Worm (Caenorhabditis elegans) whole organism, L4 larva: Measurements from ENCODE around the gene F21D5.7.
A peak's percentile ranks its signal among the peaks of the same experiment; 100 is the strongest.

ENCODE experiments used
- T26A8.4 ChIP-seq: fragments of 200-800 bp; sonication (Bioruptor generic); IDR thresholded peaks from 2 replicates; pipeline ENCODE4 v1.3.6; 2022; ENCODE audit warnings: missing genetic modification characterization, missing compliant biosample characterization
- ZK337.2 ChIP-seq: fragments of 200-800 bp; sonication (Bioruptor generic); IDR thresholded peaks from 2 replicates; pipeline ENCODE4 v1.3.6; 2022; ENCODE audit warnings: missing genetic modification reagents, missing genetic modification characterization, missing compliant biosample characterization
- ZK546.5 ChIP-seq, 2 experiments: sonication (generic microtip); optimal IDR thresholded peaks; 2 replicates each; lab custom pipeline; 2017; ENCODE audit warnings: missing biosample characterization in 2 of 2, missing genetic modification characterization in 2 of 2
- egl-27 ChIP-seq: sonication (generic microtip); optimal IDR thresholded peaks from 3 replicates; lab custom pipeline; 2017; ENCODE audit warnings: missing biosample characterization, missing genetic modification reagents, missing genetic modification characterization
- lsy-2 ChIP-seq, 2 experiments: fragments of 150-350 bp in 1 of 2; sonication (generic microtip) in 1 of 2; optimal IDR thresholded peaks; 2 replicates each; lab custom pipeline; 2014 to 2017; ENCODE audit warnings: missing biosample characterization in 2 of 2, missing genetic modification characterization in 2 of 2
- nhr-77 ChIP-seq: fragments of 150-350 bp; optimal IDR thresholded peaks from 2 replicates; lab custom pipeline; 2014; ENCODE audit warnings: missing biosample characterization, missing genetic modification characterization
- pqm-1 ChIP-seq: sonication (generic microtip); optimal IDR thresholded peaks from 2 replicates; lab custom pipeline; 2017; ENCODE audit warnings: missing biosample characterization, missing genetic modification characterization
- saeg-2 ChIP-seq: fragments of 200-800 bp; sonication (Bioruptor generic); IDR thresholded peaks from 2 replicates; pipeline ENCODE4 v1.3.6; 2022; ENCODE audit warnings: missing genetic modification reagents, missing genetic modification characterization, missing compliant biosample characterization
- unc-62 ChIP-seq, 3 experiments: fragments of 150-350 bp in 1 of 3; sonication (generic microtip); optimal IDR thresholded peaks in 2 of 3; peaks in 1 of 3; 1 replicate in 1 of 3; 2 replicates in 2 of 3; lab custom pipeline; 2014 to 2017; ENCODE audit warnings: missing biosample characterization in 3 of 3, missing genetic modification characterization in 3 of 3, missing genetic modification reagents in 3 of 3, missing genotype in 1 of 3

- TF ChIP-seq lsy-2 (tag; optimal IDR thresholded peaks at IDR 0.05; lab: Kevin White, UChicago) (peak in 1 of 2 experiments; percentile 52), nhr-77 (tag; lab: Kevin White, UChicago) (no peak), T26A8.4 (no peak), egl-27 (no peak), ZK546.5 (tag; optimal IDR thresholded peaks at IDR 0.05; lab: Kevin White, UChicago) (no peak), unc-62 (GFP tag; optimal IDR thresholded peaks at IDR 0.05 in 1 of 2; lab: Kevin White, UChicago) (no peak), unc-62 (tag; optimal IDR thresholded peaks at IDR 0.05; lab: Kevin White, UChicago) (no peak), pqm-1 (no peak), ZK337.2 (GFP tag; lab: Robert Waterston, UW) (no peak), saeg-2 (GFP tag; lab: Robert Waterston, UW) (no peak)
Observed at ce11 chrIV:8758620-8759019, 15.1 kb upstream of the F21D5.7 start.
